Worm (Caenorhabditis elegans) whole organism, L3 larva: Measurements from ENCODE around the gene Y59E9AL.4.

Experiments
- ZK546.5 ChIP-seq: sonication (generic microtip); optimal IDR thresholded peaks from 2 replicates; lab custom pipeline; 2017; ENCODE audit warnings: missing biosample characterization, missing genetic modification characterization
- aly-2 ChIP-seq: fragments of 150-350 bp; optimal IDR thresholded peaks from 2 replicates; lab custom pipeline; 2014; ENCODE audit warnings: missing biosample characterization, missing genetic modification characterization
- ama-1 ChIP-seq: fragments of 150-350 bp; optimal IDR thresholded peaks from 2 replicates; lab custom pipeline; 2018
- ceh-16 ChIP-seq: sonication (generic microtip); optimal IDR thresholded peaks from 2 replicates; lab custom pipeline; 2017; ENCODE audit warnings: missing biosample characterization, missing genetic modification characterization
- ceh-82 ChIP-seq: fragments of 150-350 bp; optimal IDR thresholded peaks from 2 replicates; lab custom pipeline; 2014; ENCODE audit warnings: missing biosample characterization, missing genetic modification characterization
- ceh-9 ChIP-seq: sonication (generic microtip); optimal IDR thresholded peaks from 2 replicates; lab custom pipeline; 2018; ENCODE audit warnings: missing biosample characterization, missing genetic modification characterization
- daf-12 ChIP-seq: fragments of 150-350 bp; optimal IDR thresholded peaks from 2 replicates; lab custom pipeline; 2014; ENCODE audit warnings: missing biosample characterization, missing genetic modification reagents, missing genetic modification characterization
- egl-27 ChIP-seq: sonication (generic microtip); optimal IDR thresholded peaks from 4 replicates; lab custom pipeline; 2017; ENCODE audit warnings: missing biosample characterization, missing genetic modification reagents, missing genetic modification characterization
- egl-5 ChIP-seq: fragments of 150-350 bp; optimal IDR thresholded peaks from 2 replicates; lab custom pipeline; 2017; ENCODE audit warnings: missing biosample characterization, missing genetic modification reagents, missing genetic modification characterization, inconsistent platforms
- elt-1 ChIP-seq: fragments of 150-350 bp; optimal IDR thresholded peaks from 2 replicates; lab custom pipeline; 2014; ENCODE audit warnings: missing biosample characterization, missing genetic modification characterization
- elt-2 ChIP-seq: sonication (generic microtip); optimal IDR thresholded peaks from 2 replicates; lab custom pipeline; 2016; ENCODE audit warnings: missing genetic modification reagents, mild to moderate bottlenecking, missing genetic modification characterization, missing compliant biosample characterization
- elt-3 ChIP-seq, 3 experiments: fragments of 150-350 bp in 1 of 3; sonication (generic microtip) in 2 of 3; optimal IDR thresholded peaks; 2 replicates in 2 of 3; 4 replicates in 1 of 3; lab custom pipeline; 2014 to 2017; ENCODE audit warnings: missing biosample characterization in 3 of 3, missing genetic modification characterization in 3 of 3
- eor-1 ChIP-seq, 2 experiments: fragments of 150-350 bp; optimal IDR thresholded peaks; 2 replicates each; lab custom pipeline; 2014 to 2018; ENCODE audit warnings: missing biosample characterization in 2 of 2, missing genetic modification characterization in 2 of 2
- fkh-10 ChIP-seq: sonication (generic microtip); optimal IDR thresholded peaks from 2 replicates; lab custom pipeline; 2017; ENCODE audit warnings: missing biosample characterization, missing genetic modification reagents, missing genetic modification characterization
- fkh-2 ChIP-seq: fragments of 150-350 bp; optimal IDR thresholded peaks from 2 replicates; lab custom pipeline; 2014; ENCODE audit warnings: missing biosample characterization, missing genetic modification reagents, missing genetic modification characterization
- fos-1 ChIP-seq: fragments of 150-350 bp; optimal IDR thresholded peaks from 2 replicates; lab custom pipeline; 2014; ENCODE audit warnings: missing biosample characterization, missing genetic modification characterization
- jun-1 ChIP-seq: fragments of 150-350 bp; optimal IDR thresholded peaks from 2 replicates; lab custom pipeline; 2014; ENCODE audit warnings: missing biosample characterization, missing genetic modification reagents, missing genetic modification characterization
- lin-15B ChIP-seq: fragments of 150-350 bp; optimal IDR thresholded peaks from 2 replicates; lab custom pipeline; 2014; ENCODE audit warnings: missing biosample characterization, missing genetic modification characterization
- lin-39 ChIP-seq: fragments of 150-350 bp; optimal IDR thresholded peaks from 2 replicates; lab custom pipeline; 2018; ENCODE audit warnings: missing biosample characterization, missing genetic modification reagents, missing genetic modification characterization
- mdl-1 ChIP-seq: fragments of 150-350 bp; optimal IDR thresholded peaks from 2 replicates; lab custom pipeline; 2014; ENCODE audit warnings: missing biosample characterization, missing genetic modification characterization
- mml-1 ChIP-seq: fragments of 150-350 bp; sonication (generic microtip); optimal IDR thresholded peaks from 3 replicates; lab custom pipeline; 2014; ENCODE audit warnings: missing biosample characterization, missing genetic modification characterization
- nfya-1 ChIP-seq: sonication (generic microtip); optimal IDR thresholded peaks from 2 replicates; lab custom pipeline; 2017; ENCODE audit warnings: missing genetic modification characterization, mild to moderate bottlenecking, missing compliant biosample characterization, antibody characterized with exemption, moderate library complexity; ENCODE audit not compliant: insufficient read depth
- nhr-11 ChIP-seq: fragments of 150-350 bp; optimal IDR thresholded peaks from 2 replicates; lab custom pipeline; 2014; ENCODE audit warnings: missing biosample characterization, missing genetic modification characterization
- nhr-23 ChIP-seq: fragments of 150-350 bp; optimal IDR thresholded peaks from 2 replicates; lab custom pipeline; 2014; ENCODE audit warnings: missing biosample characterization, missing genetic modification reagents, missing genetic modification characterization
- nhr-237 ChIP-seq: fragments of 150-350 bp; optimal IDR thresholded peaks from 2 replicates; lab custom pipeline; 2014; ENCODE audit warnings: missing biosample characterization, missing genetic modification characterization
- nhr-25 ChIP-seq: sonication (generic microtip); optimal IDR thresholded peaks from 2 replicates; lab custom pipeline; 2017; ENCODE audit warnings: missing biosample characterization, missing genetic modification characterization
- nhr-43 ChIP-seq: sonication (generic microtip); optimal IDR thresholded peaks from 2 replicates; lab custom pipeline; 2016; ENCODE audit warnings: mild to moderate bottlenecking, missing genetic modification characterization, missing compliant biosample characterization; ENCODE audit not compliant: poor library complexity, severe bottlenecking
- nhr-67 ChIP-seq: fragments of 150-350 bp; optimal IDR thresholded peaks from 2 replicates; lab custom pipeline; 2014; ENCODE audit warnings: missing biosample characterization, missing genetic modification characterization
- nhr-76 ChIP-seq: fragments of 150-350 bp; sonication (generic microtip); optimal IDR thresholded peaks from 5 replicates; lab custom pipeline; 2014; ENCODE audit warnings: missing biosample characterization, missing genetic modification characterization
- pha-4 ChIP-seq: fragments of 150-350 bp; optimal IDR thresholded peaks from 2 replicates; lab custom pipeline; 2014; ENCODE audit warnings: missing biosample characterization, missing genetic modification reagents, missing genetic modification characterization
- pqm-1 ChIP-seq: fragments of 150-350 bp; optimal IDR thresholded peaks from 2 replicates; lab custom pipeline; 2017; ENCODE audit warnings: missing biosample characterization, missing genetic modification characterization, inconsistent platforms
- sea-2 ChIP-seq: fragments of 150-350 bp; sonication (generic microtip); optimal IDR thresholded peaks from 4 replicates; lab custom pipeline; 2014; ENCODE audit warnings: missing biosample characterization, missing genetic modification reagents, missing genetic modification characterization
- snpc-4 ChIP-seq: fragments of 150-350 bp; optimal IDR thresholded peaks from 2 replicates; lab custom pipeline; 2014; ENCODE audit warnings: missing biosample characterization, missing genetic modification characterization
- tbx-2 ChIP-seq: sonication (generic microtip); optimal IDR thresholded peaks from 2 replicates; lab custom pipeline; 2016; ENCODE audit warnings: mild to moderate bottlenecking, missing genetic modification characterization, missing compliant biosample characterization
- unc-39 ChIP-seq: sonication (generic microtip); optimal IDR thresholded peaks from 4 replicates; lab custom pipeline; 2017; ENCODE audit warnings: missing biosample characterization, missing genetic modification characterization
- zag-1 ChIP-seq: fragments of 150-350 bp; optimal IDR thresholded peaks from 2 replicates; lab custom pipeline; 2014; ENCODE audit warnings: missing biosample characterization, missing genetic modification characterization

Gene Y59E9AL.4

DNA sequence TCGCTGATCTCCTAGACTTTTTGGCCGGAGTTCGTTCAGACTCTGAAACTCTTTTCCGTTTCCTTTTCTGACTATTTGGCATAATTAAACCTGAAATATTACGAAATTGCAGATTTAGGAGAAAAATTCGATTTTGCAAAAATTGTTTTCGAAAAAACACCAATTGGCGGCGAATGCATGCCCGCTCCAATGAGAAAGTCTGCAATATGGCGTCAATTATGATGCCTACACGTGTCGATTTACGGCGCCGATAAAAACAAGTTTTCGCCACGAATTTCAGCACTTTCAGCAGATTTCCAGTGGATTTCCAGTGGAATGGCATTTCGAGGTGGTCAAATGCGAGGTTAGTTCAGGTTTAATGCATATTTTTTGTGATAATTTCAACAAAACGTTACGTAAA lies 5.6 kb downstream of the Y59E9AL.4 start, which contains the start of the genes Y59E9AL.36 and nbet-1 (continued):
- peak; percentile 17 for TF ChIP-seq pqm-1 (tag; lab: Kevin White, UChicago)

- TF ChIP-seq aly-2 (tag; lab: Kevin White, UChicago) (no peak), sea-2 (GFP tag; lab: Kevin White, UChicago) (no peak), fkh-2 (no peak), nhr-25 (tag; lab: Kevin White, UChicago) (no peak), ama-1 (lab: Kevin White, UChicago) (no peak), egl-27 (tag; lab: Kevin White, UChicago) (no peak), egl-5 (no peak), ceh-82 (tag; lab: Kevin White, UChicago) (no peak), nhr-23 (tag; lab: Kevin White, UChicago) (no peak), daf-12 (tag; lab: Kevin White, UChicago) (no peak), elt-2 (tag; lab: Kevin White, UChicago) (no peak), unc-39 (no peak), lin-15B (tag; lab: Kevin White, UChicago) (no peak), fos-1 (tag; lab: Kevin White, UChicago) (no peak), eor-1 (tag; optimal IDR thresholded peaks at IDR 0.05; lab: Kevin White, UChicago) (no peak), nfya-1 (tag; lab: Kevin White, UChicago) (no peak), jun-1 (no peak), mdl-1 (tag; lab: Kevin White, UChicago) (no peak), nhr-76 (tag; lab: Kevin White, UChicago) (no peak), ZK546.5 (tag; lab: Kevin White, UChicago) (no peak)
Measured at ce11 chrIV:5206716-5207115, 8.3 kb downstream of the Y59E9AL.4 start.

DNA sequence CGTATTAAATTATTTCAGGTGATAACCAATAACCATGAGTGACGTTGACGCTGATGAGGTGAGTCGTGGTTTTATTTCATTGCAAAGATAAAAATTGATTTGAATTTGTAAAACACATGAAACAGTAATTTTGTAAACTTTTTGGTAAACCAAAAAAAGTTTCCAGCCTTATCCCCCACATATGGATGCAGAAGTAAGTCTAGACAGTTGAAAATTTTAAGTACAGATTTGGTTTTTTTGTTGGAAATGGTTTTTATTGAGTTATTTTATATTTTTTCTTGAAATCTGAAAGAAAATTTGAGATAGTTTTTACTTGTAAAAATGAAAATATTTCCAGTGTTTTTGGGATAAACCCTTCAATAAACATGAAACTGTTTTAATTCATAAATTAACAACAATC lies 10.4 kb downstream of the Y59E9AL.4 start, which contains the start of gene tni-4:
Gene tni-4 (plus strand): TSS at position 19 of the 400 bp plus-strand sequence.
- TF ChIP-seq elt-1: no peak
- no peak for TF ChIP-seq snpc-4 (tag; lab: Kevin White, UChicago)
- TF ChIP-seq sea-2 (GFP tag; lab: Kevin White, UChicago): no peak
- TF ChIP-seq zag-1 (tag; lab: Kevin White, UChicago): no peak
- TF ChIP-seq egl-27 (tag; lab: Kevin White, UChicago): no peak
- TF ChIP-seq jun-1: no peak
- TF ChIP-seq ceh-16: no peak
- TF ChIP-seq nhr-11: no peak
- no peak for TF ChIP-seq nhr-43 (tag; lab: Kevin White, UChicago)
- no peak for TF ChIP-seq pha-4 (tag; lab: Kevin White, UChicago)
- TF ChIP-seq mdl-1 (tag; lab: Kevin White, UChicago): no peak
- no peak for TF ChIP-seq ceh-9 (tag; lab: Kevin White, UChicago)

ce11 chrIV:5202575-5202974 lies 12.4 kb downstream of the Y59E9AL.4 start:
- no peak for TF ChIP-seq nfya-1 (tag; lab: Kevin White, UChicago)
- peak; percentile 60 for TF ChIP-seq pha-4 (tag; lab: Kevin White, UChicago)

DNA sequence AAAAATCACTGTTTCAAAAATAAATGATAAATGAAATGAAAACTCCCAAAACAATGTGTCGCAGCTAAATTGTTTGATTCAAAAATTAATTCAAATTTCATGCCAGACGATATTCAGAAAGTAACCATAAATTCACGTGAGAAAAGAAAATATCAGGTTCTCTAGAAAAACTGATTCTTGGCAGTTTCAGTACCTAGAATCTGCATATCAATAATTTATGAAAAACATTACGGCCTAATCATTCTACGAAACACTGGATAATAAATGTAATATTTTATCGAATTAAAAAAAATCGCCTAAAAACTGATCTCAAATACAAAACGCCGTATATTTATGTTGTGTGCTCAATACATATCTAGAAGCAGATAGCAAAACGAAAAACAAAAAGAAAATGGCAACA lies 14.2 kb downstream of the Y59E9AL.4 start:
- TF ChIP-seq nhr-67 (tag; lab: Kevin White, UChicago): no peak
- TF ChIP-seq ZK546.5 (tag; lab: Kevin White, UChicago): no peak
- no peak for TF ChIP-seq fkh-10
- no peak for TF ChIP-seq tbx-2 (tag; lab: Kevin White, UChicago)
- no peak for TF ChIP-seq unc-39
- TF ChIP-seq ceh-9 (tag; lab: Kevin White, UChicago): no peak
- TF ChIP-seq fkh-2: no peak
- TF ChIP-seq nhr-237 (tag; lab: Kevin White, UChicago): no peak
- TF ChIP-seq elt-2 (tag; lab: Kevin White, UChicago): no peak
- TF ChIP-seq nhr-43 (tag; lab: Kevin White, UChicago): no peak
- no peak for TF ChIP-seq daf-12 (tag; lab: Kevin White, UChicago)
- no peak for TF ChIP-seq ama-1 (lab: Kevin White, UChicago)
- TF ChIP-seq jun-1: no peak
- no peak for TF ChIP-seq ceh-16
- TF ChIP-seq sea-2 (GFP tag; lab: Kevin White, UChicago): no peak
- TF ChIP-seq elt-3 (tag; optimal IDR thresholded peaks at IDR 0.05; lab: Kevin White, UChicago): no peak
- TF ChIP-seq zag-1 (tag; lab: Kevin White, UChicago): no peak
- no peak for TF ChIP-seq lin-39 (tag; lab: Kevin White, UChicago)
- TF ChIP-seq mml-1 (tag; lab: Kevin White, UChicago): no peak
